Fruit fly (Drosophila melanogaster) whole organism, adult: Measurements from ENCODE around the gene CG31098.

ENCODE experiments used
- CG5204 ChIP-seq: fragments of 200-800 bp; sonication (Bioruptor generic); optimal IDR thresholded peaks from 2 replicates; lab custom pipeline; 2016; ENCODE audit warnings: missing biosample characterization, missing genetic modification characterization
- cic ChIP-seq: fragments of 200-800 bp; sonication (Bioruptor generic); optimal IDR thresholded peaks from 2 replicates; lab custom pipeline; 2017; ENCODE audit warnings: missing biosample characterization, mild to moderate bottlenecking, missing genetic modification characterization, moderate library complexity
- kay ChIP-seq: fragments of 200-800 bp; sonication (Bioruptor generic); peaks from one replicate; lab custom pipeline; 2016; ENCODE audit warnings: missing biosample characterization, missing genetic modification characterization, borderline replicate concordance

- TF ChIP-seq kay (GFP tag; lab: Kevin White, UChicago) = no peak
- TF ChIP-seq CG5204 (GFP tag; lab: Kevin White, UChicago) = no peak
- TF ChIP-seq cic (GFP tag; lab: Kevin White, UChicago) = no peak
These were observed 26.0 kb downstream of the CG31098 start for dm6 chr3R:25266751-25267150.
